Worm (Caenorhabditis elegans): ENCODE results near the gene T25D1.1.

T25D1.1 gene

ce11 chrX:16564515-16565285 lies 45.1 kb downstream of the T25D1.1 start (continued):
- TF ChIP-seq lin-40 (tag; optimal IDR thresholded peaks at IDR 0.05) (no peak), F10E7.11 (tag; optimal IDR thresholded peaks at IDR 0.05) (no peak), attf-6 (GFP tag; IDR thresholded peaks at IDR 0.05) (peak; percentile 82), him-1 (tag; optimal IDR thresholded peaks at IDR 0.05) (peak; percentile 81), lsy-27 (tag; optimal IDR thresholded peaks at IDR 0.05; ENCODE audit: borderline replicate concordance, insufficient read depth) (no peak), nhr-179 (tag; optimal IDR thresholded peaks at IDR 0.05) (no peak), ztf-25 (GFP tag; IDR thresholded peaks at IDR 0.05) (no peak), ceh-58 (GFP tag; IDR thresholded peaks at IDR 0.05) (no peak), rec-8 (tag; optimal IDR thresholded peaks at IDR 0.05) (no peak), tbp1 (GFP tag; optimal IDR thresholded peaks at IDR 0.05) (peak; percentile 50), ztf-6 (GFP tag; IDR thresholded peaks at IDR 0.05) (no peak), madf-6 (GFP tag; IDR thresholded peaks at IDR 0.05) (peak; percentile 51; the same call in 1 of the 2 replicates), dpff-1 (tag; optimal IDR thresholded peaks at IDR 0.05) (peak; percentile 48), attf-5 (GFP tag; optimal IDR thresholded peaks at IDR 0.05) (no peak), unc-62 (GFP tag; optimal IDR thresholded peaks at IDR 0.05) (no peak), lsl-1 (GFP tag; optimal IDR thresholded peaks at IDR 0.05) (no peak), sdz-38 (tag; optimal IDR thresholded peaks at IDR 0.05) (no peak), snpc-1.1 (tag; optimal IDR thresholded peaks at IDR 0.05; ENCODE audit: insufficient read depth) (peak; percentile 94)

ce11 chrX:16565781-16566180 lies 46.2 kb downstream of the T25D1.1 start:
- TF ChIP-seq let-526 (GFP tag; IDR thresholded peaks at IDR 0.05) (no peak), ztf-25 (GFP tag; IDR thresholded peaks at IDR 0.05) (no peak), tbp1 (GFP tag; optimal IDR thresholded peaks at IDR 0.05) (peak; percentile 43), attf-6 (GFP tag; IDR thresholded peaks at IDR 0.05) (peak; percentile 59; the same call in 1 of the 2 replicates), B0019.2 (GFP tag; conservative IDR thresholded peaks at IDR 0.05) (no peak), chd-7 (tag; optimal IDR thresholded peaks at IDR 0.05) (no peak), somi-1 (GFP tag; optimal IDR thresholded peaks at IDR 0.05) (no peak), rpc-1 (optimal IDR thresholded peaks at IDR 0.05) (no peak), rpc-1 (tag; optimal IDR thresholded peaks at IDR 0.05) (no peak), hmg-1.2 (GFP tag; IDR thresholded peaks at IDR 0.05) (peak; percentile 62), F52B5.7 (tag; optimal IDR thresholded peaks at IDR 0.05) (no peak), ceh-100 (GFP tag; IDR thresholded peaks at IDR 0.05) (no peak), hlh-26 (GFP tag; conservative IDR thresholded peaks at IDR 0.05) (no peak), nfya-1 (tag; optimal IDR thresholded peaks at IDR 0.05; ENCODE audit: borderline replicate concordance, insufficient read depth) (no peak), snpc-3.4 (tag; optimal IDR thresholded peaks at IDR 0.05) (peak; percentile 92), snpc-1.1 (tag; optimal IDR thresholded peaks at IDR 0.05; ENCODE audit: insufficient read depth) (peak; percentile 94), fkh-3 (tag; optimal IDR thresholded peaks at IDR 0.05) (no peak), snpc-4 (GFP tag; optimal IDR thresholded peaks at IDR 0.05) (peak; percentile 94), snpc-4 (tag; optimal IDR thresholded peaks at IDR 0.05) (peak; percentile 63 to 96 (median 90)), lag-1 (GFP tag; IDR thresholded peaks at IDR 0.05) (no peak), aptf-3 (GFP tag; IDR thresholded peaks at IDR 0.05) (no peak), snpc-1.3 (tag; optimal IDR thresholded peaks at IDR 0.05; ENCODE audit: insufficient read depth) (peak; percentile 78)

All from whole organism, young adult.